Worm (Caenorhabditis elegans) whole organism, late embryonic: ENCODE data around the gene F59D12.3.

Source experiments
- C38D4.7 ChIP-seq: fragments of 200-800 bp; sonication (Bioruptor generic); optimal IDR thresholded peaks from 2 replicates; lab custom pipeline; 2018; ENCODE audit warnings: mild to moderate bottlenecking, missing genetic modification characterization, moderate library complexity, missing compliant biosample characterization
- K02D7.2 ChIP-seq: sonication (generic microtip); optimal IDR thresholded peaks from 2 replicates; lab custom pipeline; 2017; ENCODE audit warnings: mild to moderate bottlenecking, missing genetic modification characterization, missing compliant biosample characterization
- ahr-1 ChIP-seq: sonication (generic microtip); optimal IDR thresholded peaks from 2 replicates; lab custom pipeline; 2016; ENCODE audit warnings: missing genetic modification characterization, missing compliant biosample characterization
- ama-1 ChIP-seq: fragments of 150-350 bp; optimal IDR thresholded peaks from 2 replicates; lab custom pipeline; 2014
- ceh-18 ChIP-seq: sonication (generic microtip); optimal IDR thresholded peaks from 2 replicates; lab custom pipeline; 2016; ENCODE audit warnings: missing genetic modification characterization, missing compliant biosample characterization
- ceh-31 ChIP-seq: sonication (generic microtip); optimal IDR thresholded peaks from 2 replicates; lab custom pipeline; 2016; ENCODE audit warnings: missing genetic modification characterization, missing compliant biosample characterization
- ceh-34 ChIP-seq: sonication (generic microtip); optimal IDR thresholded peaks from 2 replicates; lab custom pipeline; 2016; ENCODE audit warnings: mild to moderate bottlenecking, missing genetic modification characterization, missing compliant biosample characterization
- ceh-45 ChIP-seq: fragments of 200-800 bp; sonication (Bioruptor generic); IDR thresholded peaks from 2 replicates; pipeline ENCODE4 v1.3.6; 2022; ENCODE audit warnings: missing genetic modification reagents, missing genetic modification characterization, missing compliant biosample characterization
- ceh-48 ChIP-seq: sonication (generic microtip); optimal IDR thresholded peaks from 2 replicates; lab custom pipeline; 2016; ENCODE audit warnings: missing genetic modification characterization, inconsistent platforms, missing compliant biosample characterization
- ceh-6 ChIP-seq: fragments of 200-800 bp; sonication (Bioruptor generic); optimal IDR thresholded peaks from 2 replicates; lab custom pipeline; 2018; ENCODE audit warnings: mild to moderate bottlenecking, missing genetic modification characterization, missing compliant biosample characterization
- dmd-4 ChIP-seq: sonication (generic microtip); optimal IDR thresholded peaks from 2 replicates; lab custom pipeline; 2016; ENCODE audit warnings: borderline replicate concordance, missing genetic modification characterization, missing compliant biosample characterization
- dve-1 ChIP-seq: sonication (generic microtip); optimal IDR thresholded peaks from 2 replicates; lab custom pipeline; 2017; ENCODE audit warnings: antibody characterized with exemption, mild to moderate bottlenecking, missing genetic modification characterization, missing compliant biosample characterization
- elt-2 ChIP-seq: sonication (generic microtip); optimal IDR thresholded peaks from 2 replicates; lab custom pipeline; 2016; ENCODE audit warnings: missing genetic modification reagents, missing genetic modification characterization, missing compliant biosample characterization
- ets-4 ChIP-seq: sonication (generic microtip); optimal IDR thresholded peaks from 2 replicates; lab custom pipeline; 2016; ENCODE audit warnings: missing genetic modification characterization, missing compliant biosample characterization
- eyg-1 ChIP-seq: sonication (generic microtip); optimal IDR thresholded peaks from 2 replicates; lab custom pipeline; 2016; ENCODE audit warnings: missing genotype, missing genetic modification characterization, missing compliant biosample characterization
- fax-1 ChIP-seq: sonication (generic microtip); optimal IDR thresholded peaks from 2 replicates; lab custom pipeline; 2016; ENCODE audit warnings: missing genotype, missing genetic modification characterization, missing compliant biosample characterization
- fkh-6 ChIP-seq: sonication (generic microtip); optimal IDR thresholded peaks from 2 replicates; lab custom pipeline; 2016; ENCODE audit warnings: missing genetic modification characterization, missing compliant biosample characterization
- hlh-6 ChIP-seq: sonication (generic microtip); optimal IDR thresholded peaks from 2 replicates; lab custom pipeline; 2016; ENCODE audit warnings: missing genotype, missing genetic modification characterization, missing compliant biosample characterization
- hlh-8 ChIP-seq: sonication (generic microtip); optimal IDR thresholded peaks from 2 replicates; lab custom pipeline; 2016; ENCODE audit warnings: missing genotype, missing genetic modification characterization, missing compliant biosample characterization
- madf-2 ChIP-seq: sonication (generic microtip); optimal IDR thresholded peaks from 2 replicates; lab custom pipeline; 2017; ENCODE audit warnings: missing genetic modification characterization, missing compliant biosample characterization
- mec-3 ChIP-seq: sonication (generic microtip); optimal IDR thresholded peaks from 2 replicates; lab custom pipeline; 2016; ENCODE audit warnings: borderline replicate concordance, missing genetic modification characterization, missing compliant biosample characterization
- nfya-1 ChIP-seq: sonication (generic microtip); optimal IDR thresholded peaks from 2 replicates; lab custom pipeline; 2017; ENCODE audit warnings: missing genetic modification characterization, mild to moderate bottlenecking, missing compliant biosample characterization, antibody characterized with exemption, moderate library complexity
- nhr-232 ChIP-seq: sonication (generic microtip); optimal IDR thresholded peaks from 2 replicates; lab custom pipeline; 2016; ENCODE audit warnings: missing genetic modification characterization, missing compliant biosample characterization
- odd-2 ChIP-seq: sonication (generic microtip); optimal IDR thresholded peaks from 2 replicates; lab custom pipeline; 2017; ENCODE audit warnings: antibody characterized with exemption, mild to moderate bottlenecking, missing genetic modification characterization, missing compliant biosample characterization
- pat-9 ChIP-seq: fragments of 200-800 bp; sonication (Bioruptor generic); optimal IDR thresholded peaks from 2 replicates; lab custom pipeline; 2018; ENCODE audit warnings: mild to moderate bottlenecking, missing genetic modification characterization, moderate library complexity, missing compliant biosample characterization
- pax-1 ChIP-seq: fragments of 150-350 bp; optimal IDR thresholded peaks from 2 replicates; lab custom pipeline; 2014; ENCODE audit warnings: missing biosample characterization, missing genetic modification characterization
- pha-4 ChIP-seq: fragments of 150-350 bp; optimal IDR thresholded peaks from 2 replicates; lab custom pipeline; 2018; ENCODE audit warnings: missing biosample characterization, missing genetic modification reagents, missing genetic modification characterization
- pros-1 ChIP-seq: fragments of 150-350 bp; optimal IDR thresholded peaks from 2 replicates; lab custom pipeline; 2014; ENCODE audit warnings: missing biosample characterization, missing genetic modification reagents, missing genetic modification characterization
- tbx-7 ChIP-seq: sonication (generic microtip); optimal IDR thresholded peaks from 2 replicates; lab custom pipeline; 2016; ENCODE audit warnings: missing genotype, missing genetic modification characterization, missing compliant biosample characterization
- unc-3 ChIP-seq, 2 experiments: fragments of 200-800 bp in 1 of 2; sonication (Bioruptor generic) in 1 of 2; sonication (generic microtip) in 1 of 2; conservative IDR thresholded peaks in 1 of 2; optimal IDR thresholded peaks in 1 of 2; 2 replicates each; pipeline versions ENCODE4 v1.3.6 to Lab custom; 2016 to 2022; ENCODE audit warnings: missing compliant biosample characterization in 2 of 2, missing genetic modification characterization in 2 of 2, missing genetic modification reagents in 1 of 2
- unc-42 ChIP-seq: sonication (generic microtip); optimal IDR thresholded peaks from 2 replicates; lab custom pipeline; 2016; ENCODE audit warnings: missing genotype, missing genetic modification characterization, missing compliant biosample characterization
- unc-55 ChIP-seq: sonication (generic microtip); optimal IDR thresholded peaks from 2 replicates; lab custom pipeline; 2017; ENCODE audit warnings: missing biosample characterization, missing genetic modification reagents, missing genetic modification characterization
- unc-86 ChIP-seq: sonication (generic microtip); optimal IDR thresholded peaks from 2 replicates; lab custom pipeline; 2016; ENCODE audit warnings: missing genetic modification characterization, missing compliant biosample characterization
- zip-5 ChIP-seq: sonication (generic microtip); optimal IDR thresholded peaks from 2 replicates; lab custom pipeline; 2016; ENCODE audit warnings: missing genetic modification characterization, missing compliant biosample characterization
- ztf-16 ChIP-seq: sonication (generic microtip); optimal IDR thresholded peaks from 2 replicates; lab custom pipeline; 2017; ENCODE audit warnings: missing genetic modification characterization, missing compliant biosample characterization

Gene F59D12.3

DNA sequence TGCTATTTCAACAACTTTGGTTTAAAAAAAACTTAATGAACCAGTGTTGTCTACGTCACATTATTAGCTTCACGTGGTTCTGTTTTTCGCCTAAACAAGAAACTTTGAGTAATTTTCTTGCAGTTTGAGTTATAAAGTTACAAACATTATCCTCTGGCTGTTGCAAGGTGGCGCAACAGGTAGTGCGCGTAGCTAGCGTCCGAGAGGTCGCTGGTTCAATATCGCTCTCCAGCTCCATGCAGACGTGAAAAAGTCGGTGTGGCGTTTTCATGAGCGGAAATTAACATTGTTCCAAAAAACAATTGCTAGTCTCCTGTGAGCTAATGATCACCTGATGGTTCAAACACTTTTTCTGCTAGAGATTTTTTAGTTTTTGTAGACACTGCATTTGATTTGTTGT, 31.5 kb downstream of the F59D12.3 start:
- TF ChIP-seq ceh-6 (GFP tag; lab: Kevin White, UChicago), result no peak
- no peak for TF ChIP-seq fkh-6
- no peak for TF ChIP-seq ets-4 (tag; lab: Kevin White, UChicago)
- TF ChIP-seq mec-3, result no peak
- no peak for TF ChIP-seq ama-1 (lab: Kevin White, UChicago)
- no peak for TF ChIP-seq dve-1 (tag; lab: Kevin White, UChicago)
- TF ChIP-seq dmd-4 (tag; lab: Kevin White, UChicago), result no peak
- no peak for TF ChIP-seq ceh-45

DNA sequence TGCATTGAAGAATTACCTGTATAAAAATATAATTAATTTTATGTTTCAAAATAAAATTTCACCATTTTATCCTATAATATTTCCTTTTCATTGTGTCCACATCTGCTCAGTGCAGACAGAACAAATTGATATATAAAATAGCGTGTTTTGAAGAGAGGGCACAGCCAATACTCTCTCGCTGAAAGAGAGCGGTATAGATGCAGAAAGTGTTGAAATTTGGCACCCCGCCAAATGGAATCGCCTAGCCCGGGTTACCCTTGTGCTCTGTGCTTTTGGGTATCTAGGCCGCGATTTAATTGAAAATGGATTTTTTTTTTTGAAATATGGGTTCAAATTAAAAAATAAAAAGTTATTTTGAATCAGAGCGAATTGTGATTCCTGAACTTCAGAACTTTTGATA, 33.6 kb downstream of the F59D12.3 start:
- peak; percentile 29 for TF ChIP-seq unc-42 (tag; lab: Kevin White, UChicago)
- no peak for TF ChIP-seq pha-4 (tag; lab: Kevin White, UChicago)
- peak; percentile 67 for TF ChIP-seq ceh-34
- TF ChIP-seq dmd-4 (tag; lab: Kevin White, UChicago), result no peak
- TF ChIP-seq pax-1 (tag; lab: Kevin White, UChicago), result no peak
- TF ChIP-seq ztf-16 (tag; lab: Kevin White, UChicago), result no peak

DNA sequence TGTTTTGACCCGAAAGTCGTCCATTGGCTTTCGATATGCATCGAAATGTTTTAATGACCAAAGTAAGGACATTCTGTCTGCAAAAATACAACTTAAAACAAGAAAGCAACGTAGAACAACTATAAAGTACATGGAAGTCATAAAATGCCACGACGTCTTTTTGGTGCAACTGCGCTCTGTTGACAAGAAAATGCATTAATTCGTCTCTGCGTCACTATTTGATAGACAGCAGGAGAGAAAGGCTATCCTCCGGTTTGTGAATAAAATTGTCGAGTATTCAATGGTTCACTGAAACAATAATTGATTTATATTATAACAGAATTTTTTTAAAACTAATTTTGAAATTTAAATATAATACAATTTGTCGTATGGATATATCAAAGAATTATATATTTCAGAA, 34.3 kb downstream of the F59D12.3 start, which contains the start of gene ergi-3:
Gene ergi-3, minus strand, starts transcription at position 311 of the 400 bp plus-strand sequence.
- TF ChIP-seq dve-1 (tag; lab: Kevin White, UChicago), result peak; percentile 28
- peak; percentile 18 for TF ChIP-seq nfya-1
- 0 out of 2 replicates have a peak, but pooled peaks have one; percentile 24 for TF ChIP-seq ceh-45
- no peak for TF ChIP-seq dmd-4 (tag; lab: Kevin White, UChicago)
- peak; percentile 84 for TF ChIP-seq unc-42 (tag; lab: Kevin White, UChicago)
- no peak for TF ChIP-seq hlh-6
- peak; percentile 75 for TF ChIP-seq unc-55 (GFP tag; lab: Kevin White, UChicago)
- peak; percentile 25 for TF ChIP-seq ceh-18 (tag; lab: Kevin White, UChicago)
- no peak for TF ChIP-seq ahr-1 (tag; lab: Kevin White, UChicago)
- no peak for TF ChIP-seq pax-1 (tag; lab: Kevin White, UChicago)
- peak; percentile 43 for TF ChIP-seq ceh-31 (tag; lab: Kevin White, UChicago)
- peak; percentile 7 for TF ChIP-seq pros-1 (tag; lab: Kevin White, UChicago)

DNA sequence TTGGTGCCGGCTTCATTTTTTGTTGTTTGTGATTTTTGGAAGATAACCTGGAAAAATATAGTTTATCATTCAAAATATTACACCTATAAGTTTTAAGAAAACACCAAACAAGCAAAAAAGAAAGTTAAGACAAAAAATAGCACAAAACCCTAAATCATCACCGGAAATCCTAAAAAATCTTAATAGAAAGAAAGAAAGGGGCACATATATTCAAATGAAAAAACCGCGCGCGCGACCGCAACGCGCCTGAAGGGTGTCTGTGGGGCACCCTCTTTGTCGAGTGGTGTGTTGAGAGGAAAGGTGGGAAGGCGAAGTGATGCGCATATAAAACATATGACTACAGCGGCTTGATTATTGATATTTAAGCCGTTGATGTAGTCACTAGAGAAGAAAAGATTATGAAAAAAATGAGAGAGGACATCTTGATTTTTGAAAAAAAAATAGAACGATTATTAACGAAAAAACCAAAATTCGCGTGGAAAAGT, 37.0 kb downstream of the F59D12.3 start, which contains the start of gene K09E9.3:
Gene K09E9.3, minus strand, starts transcription at position 51 of the 485 bp plus-strand sequence.
- TF ChIP-seq ceh-31 (tag; lab: Kevin White, UChicago) (peak; percentile 2), nfya-1 (peak; percentile 37), madf-2 (tag; lab: Kevin White, UChicago) (no peak)

DNA sequence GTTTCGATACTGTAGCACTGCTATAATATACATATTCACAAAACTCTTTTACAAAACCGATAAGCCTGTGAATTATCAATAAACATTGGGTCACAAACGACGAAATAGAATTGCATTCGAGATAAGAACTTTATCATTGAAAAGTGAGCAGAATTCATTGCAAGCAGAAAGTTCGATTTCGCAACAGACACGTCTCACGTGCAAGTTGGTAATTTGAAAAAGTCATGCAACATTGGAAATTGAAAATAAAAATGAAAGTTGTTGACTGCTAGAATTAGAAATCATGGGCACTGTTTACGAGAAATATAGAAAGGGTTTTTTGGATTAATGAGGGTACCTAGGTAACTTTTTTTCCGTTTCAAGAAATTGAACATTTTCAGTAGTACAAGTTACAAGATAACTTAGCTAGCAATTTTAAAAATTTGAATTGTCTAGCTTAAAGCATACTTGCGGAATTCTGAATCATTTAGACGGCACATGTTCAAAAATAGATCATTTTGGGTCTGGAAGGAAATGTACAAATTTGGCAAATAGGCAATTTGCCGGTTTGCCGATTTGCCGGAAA, 40.2 kb downstream of the F59D12.3 start:
- peak; percentile 88 for TF ChIP-seq elt-2
- TF ChIP-seq C38D4.7 (GFP tag; lab: Kevin White, UChicago), result no peak
- TF ChIP-seq pat-9, result no peak
- TF ChIP-seq unc-3 (GFP tag; conservative IDR thresholded peaks at IDR 0.05; lab: Robert Waterston, UW), result no peak
- no peak for TF ChIP-seq unc-3 (tag; optimal IDR thresholded peaks at IDR 0.05; lab: Kevin White, UChicago)
- TF ChIP-seq unc-86, result no peak
- no peak for TF ChIP-seq ceh-45

DNA sequence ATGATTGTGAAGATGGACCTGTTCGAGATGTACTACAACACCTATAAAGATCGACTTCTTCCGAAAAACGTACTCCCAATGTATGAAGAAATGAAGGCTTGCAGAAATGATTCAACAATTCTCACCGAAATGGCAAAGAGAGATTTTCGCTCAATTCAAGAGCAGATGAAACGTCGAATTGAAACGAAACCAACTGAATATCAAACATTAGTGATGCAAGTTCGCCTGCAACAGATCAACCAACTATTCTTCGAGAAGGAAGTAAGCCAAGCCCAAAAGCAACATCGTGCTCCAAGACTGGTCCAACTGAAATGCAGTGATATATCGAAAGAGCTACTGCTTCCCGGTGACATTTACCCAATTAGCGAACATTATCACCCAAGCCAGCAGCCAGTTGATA, 41.1 kb downstream of the F59D12.3 start:
- TF ChIP-seq eyg-1 (tag; lab: Kevin White, UChicago) (no peak), odd-2 (no peak), zip-5 (no peak), K02D7.2 (tag; lab: Kevin White, UChicago) (no peak), ceh-48 (tag; lab: Kevin White, UChicago) (no peak), unc-55 (GFP tag; lab: Kevin White, UChicago) (no peak), hlh-8 (tag; lab: Kevin White, UChicago) (no peak), unc-42 (tag; lab: Kevin White, UChicago) (no peak), unc-3 (GFP tag; conservative IDR thresholded peaks at IDR 0.05; lab: Robert Waterston, UW) (no peak), unc-3 (tag; optimal IDR thresholded peaks at IDR 0.05; lab: Kevin White, UChicago) (no peak), tbx-7 (tag; lab: Kevin White, UChicago) (no peak), fax-1 (tag; lab: Kevin White, UChicago) (no peak), pros-1 (tag; lab: Kevin White, UChicago) (no peak), dmd-4 (tag; lab: Kevin White, UChicago) (no peak), nhr-232 (tag; lab: Kevin White, UChicago) (no peak), pax-1 (tag; lab: Kevin White, UChicago) (no peak), nfya-1 (no peak), C38D4.7 (GFP tag; lab: Kevin White, UChicago) (no peak)
